Worm (Caenorhabditis elegans): Measurements from ENCODE around the gene K03H6.5.
A peak's percentile ranks its signal among the peaks of the same experiment; 100 is the strongest.

Gene K03H6.5

ce11 chrIV:1550131-1550530, 13.9 kb upstream of the K03H6.5 start, which contains the start of gene C34H4.5:
Gene C34H4.5 (minus strand): TSS chrIV:1550231.
- TF ChIP-seq mef-2 (tag; optimal IDR thresholded peaks at IDR 0.05) = no peak
- no peak for TF ChIP-seq lsy-2 (tag; optimal IDR thresholded peaks at IDR 0.05)
- TF ChIP-seq hpl-2 (GFP tag; optimal IDR thresholded peaks at IDR 0.05) = no peak
- TF ChIP-seq unc-30 (tag; optimal IDR thresholded peaks at IDR 0.05) = no peak
- no peak for TF ChIP-seq zag-1 (tag; optimal IDR thresholded peaks at IDR 0.05)

- TF ChIP-seq rnt-1 (tag; optimal IDR thresholded peaks at IDR 0.05) (peak; percentile 2), ceh-8 (GFP tag; optimal IDR thresholded peaks at IDR 0.05) (peak; percentile 72), unc-98 (GFP tag; IDR thresholded peaks at IDR 0.05) (no peak), mep-1 (tag; optimal IDR thresholded peaks at IDR 0.05) (no peak), nhr-85 (tag) (peak; percentile 71), ama-1 (optimal IDR thresholded peaks at IDR 0.05) (peak; percentile 82), ces-1 (GFP tag; optimal IDR thresholded peaks at IDR 0.05) (no peak), nhr-71 (tag; optimal IDR thresholded peaks at IDR 0.05) (no peak)
Measured at ce11 chrIV:1549095-1550093, 13.2 kb upstream of the K03H6.5 start.

ce11 chrIV:1548457-1548861, 12.2 kb upstream of the K03H6.5 start, which contains the start of gene col-107:
Gene col-107 (plus strand): TSS chrIV:1548721.
- TF ChIP-seq mef-2 (tag; optimal IDR thresholded peaks at IDR 0.05) (no peak), mep-1 (tag; optimal IDR thresholded peaks at IDR 0.05) (no peak), nhr-84 (tag; optimal IDR thresholded peaks at IDR 0.05) (no peak), egl-27 (tag; optimal IDR thresholded peaks at IDR 0.05) (no peak), nhr-71 (tag; optimal IDR thresholded peaks at IDR 0.05) (peak; percentile 1), ceh-8 (GFP tag; optimal IDR thresholded peaks at IDR 0.05) (no peak), fkh-8 (tag; optimal IDR thresholded peaks at IDR 0.05) (no peak), nhr-20 (tag; optimal IDR thresholded peaks at IDR 0.05) (peak; percentile 9), nhr-11 (tag; optimal IDR thresholded peaks at IDR 0.05) (no peak), unc-130 (tag; optimal IDR thresholded peaks at IDR 0.05) (no peak), irx-1 (tag; optimal IDR thresholded peaks at IDR 0.05) (no peak), sptf-1 (tag; optimal IDR thresholded peaks at IDR 0.05) (no peak), ama-1 (optimal IDR thresholded peaks at IDR 0.05) (peak; percentile 25), vab-15 (tag; optimal IDR thresholded peaks at IDR 0.05) (no peak), ztf-4 (tag; optimal IDR thresholded peaks at IDR 0.05) (peak; percentile 6), tlp-1 (tag; optimal IDR thresholded peaks at IDR 0.05) (no peak), elt-2 (tag; optimal IDR thresholded peaks at IDR 0.05) (no peak), nhr-12 (tag; optimal IDR thresholded peaks at IDR 0.05) (no peak), lin-14 (GFP tag; optimal IDR thresholded peaks at IDR 0.05) (peak; percentile 35), nhr-77 (tag; optimal IDR thresholded peaks at IDR 0.05) (no peak), hpl-2 (GFP tag; optimal IDR thresholded peaks at IDR 0.05) (no peak), pag-3 (tag; optimal IDR thresholded peaks at IDR 0.05; ENCODE audit: borderline replicate concordance, insufficient read depth) (no peak), snu-23 (GFP tag; optimal IDR thresholded peaks at IDR 0.05) (peak; percentile 9), blmp-1 (tag; optimal IDR thresholded peaks at IDR 0.05) (peak; percentile 32), dsc-1 (tag; optimal IDR thresholded peaks at IDR 0.05) (no peak), efl-1 (optimal IDR thresholded peaks at IDR 0.05) (no peak), efl-1 (GFP tag; optimal IDR thresholded peaks at IDR 0.05 in 1 of 2) (peak in 1 of 2 experiments; percentile 77), skn-1 (tag; optimal IDR thresholded peaks at IDR 0.05) (no peak), unc-98 (GFP tag; IDR thresholded peaks at IDR 0.05) (no peak), nhr-85 (tag) (peak; percentile 86), nhr-237 (tag; optimal IDR thresholded peaks at IDR 0.05) (no peak), xbp-1 (tag; optimal IDR thresholded peaks at IDR 0.05) (no peak), egl-13 (tag; optimal IDR thresholded peaks at IDR 0.05) (no peak), mdl-1 (tag; optimal IDR thresholded peaks at IDR 0.05) (no peak), elt-3 (tag; optimal IDR thresholded peaks at IDR 0.05) (no peak), lsy-2 (tag; optimal IDR thresholded peaks at IDR 0.05) (no peak), lin-39 (tag; optimal IDR thresholded peaks at IDR 0.05) (no peak), rnt-1 (tag; optimal IDR thresholded peaks at IDR 0.05) (peak; percentile 22), snpc-4 (tag; optimal IDR thresholded peaks at IDR 0.05) (no peak)

Measured in whole organism, L1 larva.